Worm (Caenorhabditis elegans): ENCODE data around the gene fbxc-47.

fbxc-47 gene

ce11 chrIV:3781539-3781938 lies 23.8 kb upstream of the fbxc-47 start:
- no peak for TF ChIP-seq unc-30 (tag; optimal IDR thresholded peaks at IDR 0.05)
- no peak for TF ChIP-seq lir-3 (tag; optimal IDR thresholded peaks at IDR 0.05; ENCODE audit: poor library complexity)
- TF ChIP-seq efl-3 (GFP tag; optimal IDR thresholded peaks at IDR 0.05) = no peak
- TF ChIP-seq nhr-77 (tag; optimal IDR thresholded peaks at IDR 0.05) = no peak
- TF ChIP-seq efl-1 (optimal IDR thresholded peaks at IDR 0.05) = no peak
- peak in 1 of 2 experiments; percentile 7 for TF ChIP-seq efl-1 (GFP tag; optimal IDR thresholded peaks at IDR 0.05 in 1 of 2)
- no peak for TF ChIP-seq nhr-90 (tag; optimal IDR thresholded peaks at IDR 0.05; ENCODE audit: poor library complexity)

- TF ChIP-seq ces-1 (GFP tag; optimal IDR thresholded peaks at IDR 0.05) (no peak), grh-1 (GFP tag; IDR thresholded peaks at IDR 0.05) (no peak), snu-23 (GFP tag; optimal IDR thresholded peaks at IDR 0.05) (peak; percentile 0)
Observed at ce11 chrIV:3783910-3784309, 21.4 kb upstream of the fbxc-47 start, which contains the start of gene glct-6. TSS of gene glct-6 (plus strand) at chrIV:3784210.

- TF ChIP-seq efl-3 (GFP tag; optimal IDR thresholded peaks at IDR 0.05) (no peak), lir-3 (tag; optimal IDR thresholded peaks at IDR 0.05; ENCODE audit: poor library complexity) (no peak), pax-3 (tag; optimal IDR thresholded peaks at IDR 0.05) (no peak), nhr-90 (tag; optimal IDR thresholded peaks at IDR 0.05; ENCODE audit: poor library complexity) (no peak), rnt-1 (tag; optimal IDR thresholded peaks at IDR 0.05) (no peak), nhr-237 (tag; optimal IDR thresholded peaks at IDR 0.05) (no peak), fkh-10 (GFP tag; optimal IDR thresholded peaks at IDR 0.05) (no peak), ceh-8 (GFP tag; optimal IDR thresholded peaks at IDR 0.05) (no peak), nhr-28 (tag; optimal IDR thresholded peaks at IDR 0.05) (no peak), ceh-63 (GFP tag; optimal IDR thresholded peaks at IDR 0.05) (no peak), sup-37 (GFP tag; optimal IDR thresholded peaks at IDR 0.05) (no peak), hlh-17 (GFP tag; optimal IDR thresholded peaks at IDR 0.05; ENCODE audit: borderline replicate concordance) (no peak), pqm-1 (tag; optimal IDR thresholded peaks at IDR 0.05) (no peak), unc-30 (tag; optimal IDR thresholded peaks at IDR 0.05) (no peak), F16B12.6 (tag; optimal IDR thresholded peaks at IDR 0.05) (no peak), tbx-2 (tag; optimal IDR thresholded peaks at IDR 0.05) (no peak), ets-5 (GFP tag; IDR thresholded peaks at IDR 0.05) (no peak), nhr-11 (tag; optimal IDR thresholded peaks at IDR 0.05) (no peak)
Observed at ce11 chrIV:3794437-3794836, 10.9 kb upstream of the fbxc-47 start, which contains the start of gene K09B3.1. TSS of gene K09B3.1 (plus strand) at chrIV:3794737.

ce11 chrIV:3797442-3797841 lies 7.9 kb upstream of the fbxc-47 start:
- TF ChIP-seq unc-86 (tag; optimal IDR thresholded peaks at IDR 0.05) = no peak
- TF ChIP-seq ces-1 (GFP tag; optimal IDR thresholded peaks at IDR 0.05) = no peak
- TF ChIP-seq ztf-4 (tag; optimal IDR thresholded peaks at IDR 0.05) = no peak
- no peak for TF ChIP-seq snu-23 (GFP tag; optimal IDR thresholded peaks at IDR 0.05)
- TF ChIP-seq hpl-2 (GFP tag; optimal IDR thresholded peaks at IDR 0.05) = no peak
- TF ChIP-seq dpl-1 (GFP tag; optimal IDR thresholded peaks at IDR 0.05) = no peak
- no peak for TF ChIP-seq unc-130 (tag; optimal IDR thresholded peaks at IDR 0.05)
- TF ChIP-seq nhr-20 (tag; optimal IDR thresholded peaks at IDR 0.05) = no peak
- TF ChIP-seq grh-1 (GFP tag; IDR thresholded peaks at IDR 0.05) = no peak
- TF ChIP-seq lin-14 (GFP tag; optimal IDR thresholded peaks at IDR 0.05) = no peak
- no peak for TF ChIP-seq unc-62 (GFP tag; optimal IDR thresholded peaks at IDR 0.05)
- no peak for TF ChIP-seq fkh-10 (GFP tag; optimal IDR thresholded peaks at IDR 0.05)
- no peak for TF ChIP-seq ets-5 (GFP tag; IDR thresholded peaks at IDR 0.05)
- no peak for TF ChIP-seq lir-3 (tag; optimal IDR thresholded peaks at IDR 0.05; ENCODE audit: poor library complexity)

ce11 chrIV:3800952-3801351 lies 4.4 kb upstream of the fbxc-47 start, which contains the start of gene osm-3:
TSS of gene osm-3 (minus strand) at chrIV:3801052.
- TF ChIP-seq aha-1 (tag; optimal IDR thresholded peaks at IDR 0.05) (no peak), ama-1 (optimal IDR thresholded peaks at IDR 0.05) (no peak), nhr-90 (tag; optimal IDR thresholded peaks at IDR 0.05; ENCODE audit: poor library complexity) (no peak), nhr-84 (tag; optimal IDR thresholded peaks at IDR 0.05) (no peak), pqm-1 (tag; optimal IDR thresholded peaks at IDR 0.05) (no peak), ztf-4 (tag; optimal IDR thresholded peaks at IDR 0.05) (no peak), C04F5.9 (tag; optimal IDR thresholded peaks at IDR 0.05) (no peak), aly-2 (tag; optimal IDR thresholded peaks at IDR 0.05) (no peak), ceh-8 (GFP tag; optimal IDR thresholded peaks at IDR 0.05) (no peak), blmp-1 (tag; optimal IDR thresholded peaks at IDR 0.05) (no peak), nhr-12 (tag; optimal IDR thresholded peaks at IDR 0.05) (no peak), hlh-17 (GFP tag; optimal IDR thresholded peaks at IDR 0.05; ENCODE audit: borderline replicate concordance) (no peak), zip-4 (GFP tag; optimal IDR thresholded peaks at IDR 0.05) (no peak), unc-62 (GFP tag; optimal IDR thresholded peaks at IDR 0.05) (no peak), unc-130 (tag; optimal IDR thresholded peaks at IDR 0.05) (no peak), C16A3.4 (tag; optimal IDR thresholded peaks at IDR 0.05) (no peak), elt-3 (tag; optimal IDR thresholded peaks at IDR 0.05) (no peak)

Data from whole organism, L1 larva.